Fruit fly (Drosophila melanogaster) whole organism, prepupa: Measurements from ENCODE around the gene Phf5a.

ENCODE experiments used
- Blimp-1 ChIP-seq: fragments of 200-800 bp; sonication (Bioruptor generic); optimal IDR thresholded peaks from 3 replicates; lab custom pipeline; 2017; ENCODE audit warnings: missing biosample characterization, missing genetic modification characterization, mild to moderate bottlenecking, moderate library complexity, missing genetic modification reagents
- CG10631 ChIP-seq: fragments of 200-800 bp; sonication (Bioruptor generic); optimal IDR thresholded peaks from 2 replicates; lab custom pipeline; 2016; ENCODE audit warnings: missing biosample characterization, missing genetic modification characterization
- CG16779 ChIP-seq: fragments of 200-800 bp; sonication (Bioruptor generic); optimal IDR thresholded peaks from 3 replicates; lab custom pipeline; 2017; ENCODE audit warnings: missing biosample characterization, mild to moderate bottlenecking, missing genetic modification characterization
- CG32006 ChIP-seq: fragments of 200-800 bp; sonication (Bioruptor generic); optimal IDR thresholded peaks from 3 replicates; lab custom pipeline; 2017; ENCODE audit warnings: missing biosample characterization, mild to moderate bottlenecking, missing genetic modification characterization
- CG6276 ChIP-seq: fragments of 200-800 bp; sonication (Bioruptor generic); optimal IDR thresholded peaks from 2 replicates; lab custom pipeline; 2017; ENCODE audit warnings: missing biosample characterization, mild to moderate bottlenecking, missing genetic modification characterization
- CG6808 ChIP-seq: fragments of 200-800 bp; sonication (Bioruptor generic); optimal IDR thresholded peaks from 3 replicates; lab custom pipeline; 2017; ENCODE audit warnings: missing biosample characterization, missing genetic modification characterization, mild to moderate bottlenecking, moderate library complexity, missing genetic modification reagents
- CG7368 ChIP-seq: fragments of 200-800 bp; sonication (Bioruptor generic); optimal IDR thresholded peaks from 3 replicates; lab custom pipeline; 2016; ENCODE audit warnings: missing biosample characterization, missing genetic modification characterization
- CG8119 ChIP-seq: fragments of 200-800 bp; sonication (Bioruptor generic); IDR thresholded peaks from 3 replicates; pipeline ENCODE4 v1.3.6; 2022; ENCODE audit warnings: missing biosample characterization, missing genetic modification characterization
- Hr38 ChIP-seq: sonication (Bioruptor generic); optimal IDR thresholded peaks from 2 replicates; lab custom pipeline; 2016; ENCODE audit warnings: missing biosample characterization, missing genetic modification characterization
- Hr39 ChIP-seq: fragments of 200-800 bp; sonication (Bioruptor generic); optimal IDR thresholded peaks from 2 replicates; lab custom pipeline; 2016; ENCODE audit warnings: missing biosample characterization, missing genetic modification characterization
- OdsH ChIP-seq: fragments of 200-800 bp; sonication (Bioruptor generic); optimal IDR thresholded peaks from 3 replicates; lab custom pipeline; 2016; ENCODE audit warnings: missing biosample characterization, missing genetic modification characterization
- Sox102F ChIP-seq: fragments of 200-800 bp; sonication (Bioruptor generic); optimal IDR thresholded peaks from 2 replicates; lab custom pipeline; 2016; ENCODE audit warnings: missing biosample characterization, mild to moderate bottlenecking, missing genetic modification characterization
- ss ChIP-seq, 2 experiments: fragments of 200-800 bp; sonication (Bioruptor generic); optimal IDR thresholded peaks; 2 replicates in 1 of 2; 3 replicates in 1 of 2; lab custom pipeline; 2017 to 2018; ENCODE audit warnings: mild to moderate bottlenecking in 2 of 2, missing biosample characterization in 2 of 2, missing genetic modification characterization in 2 of 2, moderate library complexity in 1 of 2
- vri ChIP-seq: fragments of 200-800 bp; sonication (Bioruptor generic); optimal IDR thresholded peaks from 3 replicates; lab custom pipeline; 2016; ENCODE audit warnings: missing biosample characterization, mild to moderate bottlenecking, missing genetic modification characterization

DNA sequence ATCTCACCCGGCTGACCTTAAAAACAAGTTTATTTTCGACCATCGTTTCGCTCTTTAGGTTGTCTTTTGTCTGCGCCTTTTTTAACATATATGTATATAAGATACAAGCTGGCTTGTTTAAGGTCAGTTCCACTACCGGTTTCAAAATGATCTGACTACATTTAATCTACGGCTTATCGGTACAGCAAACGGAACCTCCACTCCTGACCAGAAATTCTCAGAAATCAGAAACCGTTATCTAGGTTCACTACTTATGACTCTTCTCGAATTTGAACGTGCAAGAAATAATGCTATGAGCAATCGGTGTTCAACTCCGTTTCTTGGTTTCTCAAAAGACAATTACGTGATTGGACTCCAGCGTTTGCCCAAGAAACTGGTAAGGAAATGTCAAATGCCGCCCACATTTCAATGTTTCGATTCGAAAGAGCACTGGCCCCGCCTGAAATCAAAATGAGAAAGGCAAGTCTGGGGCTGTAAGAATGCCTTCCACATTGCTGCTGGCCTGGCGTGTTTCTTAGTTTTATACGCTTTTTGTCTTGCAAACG is 20.5 kb downstream of the Phf5a start:
- TF ChIP-seq Hr39 (GFP tag; lab: Kevin White, UChicago) (no peak), CG6276 (GFP tag; lab: Kevin White, UChicago) (no peak), OdsH (GFP tag; lab: Kevin White, UChicago) (no peak), CG7368 (GFP tag; lab: Kevin White, UChicago) (no peak), Hr38 (GFP tag; lab: Kevin White, UChicago) (no peak), Blimp-1 (GFP tag; lab: Kevin White, UChicago) (no peak), vri (GFP tag; lab: Kevin White, UChicago) (no peak), CG10631 (GFP tag; lab: Kevin White, UChicago) (no peak), CG32006 (GFP tag; lab: Kevin White, UChicago) (no peak), ss (GFP tag; optimal IDR thresholded peaks at IDR 0.05; lab: Kevin White, UChicago) (no peak), Sox102F (no peak), CG6808 (GFP tag; lab: Kevin White, UChicago) (no peak), CG8119 (GFP tag; lab: Robert Waterston, UW) (no peak), CG16779 (no peak)
